Worm (Caenorhabditis elegans) whole organism, L1 larva: ENCODE results near the gene T01G1.2.

Source experiments
- C04F5.9 ChIP-seq: sonication (generic microtip); optimal IDR thresholded peaks from 2 replicates; lab custom pipeline; 2016; ENCODE audit warnings: missing genetic modification characterization, missing compliant biosample characterization
- aha-1 ChIP-seq: fragments of 150-350 bp; optimal IDR thresholded peaks from 2 replicates; lab custom pipeline; 2014; ENCODE audit warnings: missing biosample characterization, missing genetic modification characterization
- alr-1 ChIP-seq: fragments of 200-800 bp; sonication (Bioruptor generic); optimal IDR thresholded peaks from 2 replicates; lab custom pipeline; 2018; ENCODE audit warnings: borderline replicate concordance, mild to moderate bottlenecking, missing genetic modification characterization, missing compliant biosample characterization
- ceh-82 ChIP-seq, 3 experiments: fragments of 150-350 bp in 1 of 3; sonication (generic microtip) in 2 of 3; optimal IDR thresholded peaks; 2 replicates each; lab custom pipeline; 2014 to 2017; ENCODE audit warnings: missing biosample characterization in 3 of 3, missing genetic modification characterization in 3 of 3
- dsc-1 ChIP-seq: sonication (generic microtip); optimal IDR thresholded peaks from 2 replicates; lab custom pipeline; 2016; ENCODE audit warnings: mild to moderate bottlenecking, missing genetic modification characterization, missing compliant biosample characterization
- efl-1 ChIP-seq, 4 experiments: fragments of 150-350 bp; optimal IDR thresholded peaks in 3 of 4; peaks in 1 of 4; 1 replicate in 1 of 4; 2 replicates in 3 of 4; lab custom pipeline; 2014; ENCODE audit warnings: missing biosample characterization in 2 of 4, missing genetic modification characterization in 2 of 4, missing genetic modification reagents in 2 of 4
- egl-13 ChIP-seq: sonication (generic microtip); optimal IDR thresholded peaks from 2 replicates; lab custom pipeline; 2016; ENCODE audit warnings: missing genotype, missing genetic modification reagents, missing genetic modification characterization, missing compliant biosample characterization
- egl-27 ChIP-seq, 2 experiments: fragments of 150-350 bp in 1 of 2; sonication (generic microtip); optimal IDR thresholded peaks; 3 replicates each; lab custom pipeline; 2017 to 2018; ENCODE audit warnings: missing biosample characterization in 2 of 2, missing genetic modification characterization in 2 of 2, missing genetic modification reagents in 2 of 2
- elt-2 ChIP-seq: sonication (generic microtip); optimal IDR thresholded peaks from 2 replicates; lab custom pipeline; 2016; ENCODE audit warnings: missing genetic modification characterization, mild to moderate bottlenecking, inconsistent platforms, missing compliant biosample characterization, missing genetic modification reagents
- fkh-8 ChIP-seq: sonication (generic microtip); optimal IDR thresholded peaks from 2 replicates; lab custom pipeline; 2016; ENCODE audit warnings: mild to moderate bottlenecking, missing genetic modification characterization, missing compliant biosample characterization
- grh-1 ChIP-seq: fragments of 200-800 bp; sonication (Bioruptor generic); IDR thresholded peaks from 2 replicates; pipeline ENCODE4 v1.3.6; 2022; ENCODE audit warnings: missing genetic modification reagents, missing genetic modification characterization, missing compliant biosample characterization
- hpl-2 ChIP-seq: fragments of 150-350 bp; optimal IDR thresholded peaks from 2 replicates; lab custom pipeline; 2014; ENCODE audit warnings: missing biosample characterization, missing genetic modification reagents, missing genetic modification characterization
- irx-1 ChIP-seq: sonication (generic microtip); optimal IDR thresholded peaks from 2 replicates; lab custom pipeline; 2016; ENCODE audit warnings: missing genetic modification characterization, missing compliant biosample characterization
- jun-1 ChIP-seq: fragments of 150-350 bp; optimal IDR thresholded peaks from 2 replicates; lab custom pipeline; 2014; ENCODE audit warnings: missing biosample characterization, missing genetic modification reagents, missing genetic modification characterization
- lin-14 ChIP-seq: fragments of 200-800 bp; sonication (Bioruptor generic); optimal IDR thresholded peaks from 2 replicates; lab custom pipeline; 2018; ENCODE audit warnings: mild to moderate bottlenecking, missing genetic modification characterization, moderate library complexity, missing compliant biosample characterization
- lin-39 ChIP-seq: fragments of 150-350 bp; optimal IDR thresholded peaks from 2 replicates; lab custom pipeline; 2014; ENCODE audit warnings: missing biosample characterization, missing genetic modification reagents, missing genetic modification characterization
- lir-3 ChIP-seq: sonication (generic microtip); optimal IDR thresholded peaks from 2 replicates; lab custom pipeline; 2016; ENCODE audit warnings: mild to moderate bottlenecking, missing genetic modification characterization, moderate library complexity, missing compliant biosample characterization; ENCODE audit not compliant: poor library complexity
- lsy-2 ChIP-seq, 2 experiments: fragments of 150-350 bp; optimal IDR thresholded peaks; 2 replicates each; lab custom pipeline; 2014; ENCODE audit warnings: missing biosample characterization in 2 of 2, missing genetic modification characterization in 2 of 2
- mab-9 ChIP-seq: fragments of 200-800 bp; sonication (Bioruptor generic); IDR thresholded peaks from 2 replicates; pipeline ENCODE4 v1.3.6; 2022; ENCODE audit warnings: missing genetic modification reagents, missing genetic modification characterization, missing compliant biosample characterization
- mdl-1 ChIP-seq, 2 experiments: fragments of 150-350 bp; optimal IDR thresholded peaks; 2 replicates each; lab custom pipeline; 2014 to 2017; ENCODE audit warnings: missing biosample characterization in 2 of 2, missing genetic modification characterization in 2 of 2, inconsistent platforms in 1 of 2
- mef-2 ChIP-seq: fragments of 150-350 bp; optimal IDR thresholded peaks from 2 replicates; lab custom pipeline; 2014; ENCODE audit warnings: missing biosample characterization, missing genetic modification characterization
- nhr-20 ChIP-seq: sonication (generic microtip); optimal IDR thresholded peaks from 2 replicates; lab custom pipeline; 2016; ENCODE audit warnings: mild to moderate bottlenecking, missing genetic modification characterization, missing compliant biosample characterization
- nhr-237 ChIP-seq: fragments of 150-350 bp; optimal IDR thresholded peaks from 2 replicates; lab custom pipeline; 2014; ENCODE audit warnings: missing biosample characterization, missing genetic modification characterization
- nhr-28 ChIP-seq: fragments of 150-350 bp; optimal IDR thresholded peaks from 2 replicates; lab custom pipeline; 2014; ENCODE audit warnings: missing biosample characterization, missing genetic modification characterization
- nhr-47 ChIP-seq: sonication (generic microtip); optimal IDR thresholded peaks from 2 replicates; lab custom pipeline; 2016; ENCODE audit warnings: mild to moderate bottlenecking, missing genetic modification characterization, moderate library complexity, missing compliant biosample characterization
- nhr-71 ChIP-seq: sonication (generic microtip); optimal IDR thresholded peaks from 2 replicates; lab custom pipeline; 2016; ENCODE audit warnings: mild to moderate bottlenecking, missing genetic modification characterization, moderate library complexity, missing compliant biosample characterization
- nhr-85 ChIP-seq: sonication (generic microtip); peaks from one replicate; lab custom pipeline; 2016; ENCODE audit warnings: missing genetic modification characterization, inconsistent platforms, missing compliant biosample characterization
- nhr-90 ChIP-seq: sonication (generic microtip); optimal IDR thresholded peaks from 2 replicates; lab custom pipeline; 2016; ENCODE audit warnings: mild to moderate bottlenecking, missing genetic modification characterization, missing compliant biosample characterization; ENCODE audit not compliant: poor library complexity
- pax-3 ChIP-seq: fragments of 200-800 bp; sonication (Bioruptor generic); optimal IDR thresholded peaks from 2 replicates; lab custom pipeline; 2018; ENCODE audit warnings: mild to moderate bottlenecking, missing genetic modification characterization, moderate library complexity, missing compliant biosample characterization
- pqm-1 ChIP-seq: sonication (generic microtip); optimal IDR thresholded peaks from 3 replicates; lab custom pipeline; 2017; ENCODE audit warnings: missing biosample characterization, missing genetic modification characterization
- rnt-1 ChIP-seq: sonication (generic microtip); optimal IDR thresholded peaks from 2 replicates; lab custom pipeline; 2016; ENCODE audit warnings: mild to moderate bottlenecking, missing genetic modification characterization, moderate library complexity, missing compliant biosample characterization
- snpc-4 ChIP-seq: fragments of 150-350 bp; optimal IDR thresholded peaks from 2 replicates; lab custom pipeline; 2014; ENCODE audit warnings: missing biosample characterization, missing genetic modification characterization
- sptf-1 ChIP-seq: fragments of 150-350 bp; optimal IDR thresholded peaks from 2 replicates; lab custom pipeline; 2014; ENCODE audit warnings: missing biosample characterization, missing genetic modification characterization
- swsn-7 ChIP-seq: sonication (generic microtip); optimal IDR thresholded peaks from 2 replicates; lab custom pipeline; 2016; ENCODE audit warnings: missing genetic modification characterization, missing compliant biosample characterization
- unc-130 ChIP-seq: fragments of 150-350 bp; optimal IDR thresholded peaks from 2 replicates; lab custom pipeline; 2017; ENCODE audit warnings: missing biosample characterization, missing genetic modification characterization, inconsistent platforms
- unc-86 ChIP-seq: sonication (generic microtip); optimal IDR thresholded peaks from 2 replicates; lab custom pipeline; 2016; ENCODE audit warnings: missing genetic modification characterization, missing compliant biosample characterization
- vab-15 ChIP-seq: sonication (generic microtip); optimal IDR thresholded peaks from 2 replicates; lab custom pipeline; 2017; ENCODE audit warnings: missing genotype, mild to moderate bottlenecking, missing genetic modification characterization, missing compliant biosample characterization
- zag-1 ChIP-seq: fragments of 150-350 bp; optimal IDR thresholded peaks from 2 replicates; lab custom pipeline; 2014; ENCODE audit warnings: missing biosample characterization, missing genetic modification characterization
- ztf-11 ChIP-seq, 2 experiments: sonication (generic microtip); optimal IDR thresholded peaks; 2 replicates each; lab custom pipeline; 2016 to 2017; ENCODE audit warnings: missing genetic modification characterization in 2 of 2, missing biosample characterization in 1 of 2, missing compliant biosample characterization in 1 of 2

The T01G1.2 gene

ce11 chrIV:11377439-11377838 lies 23.2 kb downstream of the T01G1.2 start:
- TF ChIP-seq mdl-1 (tag; optimal IDR thresholded peaks at IDR 0.05; lab: Kevin White, UChicago) (no peak), pax-3 (tag; lab: Kevin White, UChicago) (no peak), nhr-90 (tag; lab: Kevin White, UChicago) (no peak), nhr-47 (no peak), unc-86 (tag; lab: Kevin White, UChicago) (no peak), snpc-4 (tag; lab: Kevin White, UChicago) (no peak), unc-130 (tag; lab: Kevin White, UChicago) (no peak), vab-15 (tag; lab: Kevin White, UChicago) (no peak), ceh-82 (tag; optimal IDR thresholded peaks at IDR 0.05; lab: Kevin White, UChicago) (no peak), C04F5.9 (no peak), nhr-237 (tag; lab: Kevin White, UChicago) (no peak), aha-1 (no peak), mef-2 (no peak), lin-39 (tag; lab: Kevin White, UChicago) (no peak), alr-1 (tag; lab: Kevin White, UChicago) (no peak), zag-1 (no peak), pqm-1 (tag; lab: Kevin White, UChicago) (no peak), irx-1 (tag; lab: Kevin White, UChicago) (no peak), lir-3 (tag; lab: Kevin White, UChicago) (no peak)

- TF ChIP-seq efl-1 (optimal IDR thresholded peaks at IDR 0.05; lab: Kevin White, UChicago) = no peak
- peak in 1 of 2 experiments; percentile 0 for TF ChIP-seq efl-1 (GFP tag; optimal IDR thresholded peaks at IDR 0.05 in 1 of 2; lab: Kevin White, UChicago)
- no peak for TF ChIP-seq rnt-1 (tag; lab: Kevin White, UChicago)
Measured at ce11 chrIV:11379254-11379653, 25.0 kb downstream of the T01G1.2 start, which contains the start of gene fbxb-76. TSS of gene fbxb-76 (minus strand) at chrIV:11379354.

- TF ChIP-seq nhr-28 (tag; lab: Kevin White, UChicago) (no peak), dsc-1 (tag; lab: Kevin White, UChicago) (peak; percentile 30), egl-27 (tag; optimal IDR thresholded peaks at IDR 0.05; lab: Kevin White, UChicago) (no peak), egl-13 (peak; percentile 74), lin-14 (GFP tag; lab: Kevin White, UChicago) (peak; percentile 49), jun-1 (tag; lab: Kevin White, UChicago) (no peak), lir-3 (tag; lab: Kevin White, UChicago) (no peak), nhr-47 (peak; percentile 81), lsy-2 (tag; optimal IDR thresholded peaks at IDR 0.05; lab: Kevin White, UChicago) (peak in 1 of 2 experiments; percentile 29), swsn-7 (peak; percentile 29), nhr-71 (peak; percentile 70), fkh-8 (tag; lab: Kevin White, UChicago) (peak; percentile 63)
- TF ChIP-seq, all 84 proteins: peak for 8
Measured at ce11 chrIV:11388684-11389083, 34.5 kb downstream of the T01G1.2 start.

- no peak for TF ChIP-seq nhr-20
- no peak for TF ChIP-seq unc-130 (tag; lab: Kevin White, UChicago)
- TF ChIP-seq mef-2 = no peak
- no peak for TF ChIP-seq sptf-1
- no peak for TF ChIP-seq mab-9 (GFP tag; lab: Robert Waterston, UW)
- no peak for TF ChIP-seq hpl-2 (GFP tag; lab: Kevin White, UChicago)
- no peak for TF ChIP-seq elt-2 (tag; lab: Kevin White, UChicago)
- TF ChIP-seq ztf-11 (tag; optimal IDR thresholded peaks at IDR 0.05; lab: Kevin White, UChicago) = no peak
- no peak for TF ChIP-seq grh-1 (GFP tag; lab: Robert Waterston, UW)
- TF ChIP-seq nhr-85 (tag; lab: Kevin White, UChicago) = no peak
- TF ChIP-seq, all 84 proteins: peak for 0
Measured at ce11 chrIV:11394243-11394642, 40.0 kb downstream of the T01G1.2 start, which contains the start of gene tag-89. TSS of gene tag-89 (plus strand) at chrIV:11394543.
